Fruit fly (Drosophila melanogaster) whole organism, adult: ENCODE data around the gene CG2059.

Source experiments
- CG12768 ChIP-seq: fragments of 200-800 bp; sonication (Bioruptor generic); optimal IDR thresholded peaks from 2 replicates; lab custom pipeline; 2017; ENCODE audit warnings: missing biosample characterization, missing genetic modification characterization, mild to moderate bottlenecking, moderate library complexity, missing genetic modification reagents
- Clk ChIP-seq: fragments of 200-800 bp; sonication (Bioruptor generic); optimal IDR thresholded peaks from 2 replicates; lab custom pipeline; 2017; ENCODE audit warnings: missing biosample characterization, missing genetic modification characterization
- Mnt ChIP-seq: fragments of 200-800 bp; sonication (Bioruptor generic); optimal IDR thresholded peaks from 2 replicates; lab custom pipeline; 2016; ENCODE audit warnings: missing biosample characterization, mild to moderate bottlenecking, missing genetic modification characterization

- TF ChIP-seq Clk (peak; percentile 74), Mnt (GFP tag; lab: Kevin White, UChicago) (peak; percentile 49), CG12768 (GFP tag; lab: Kevin White, UChicago) (peak; percentile 93)
These were observed 7.9 kb downstream of the CG2059 start for dm6 chrX:7293874-7294559.
